Worm (Caenorhabditis elegans): Measurements from ENCODE around the gene C08E8.10.

DNA sequence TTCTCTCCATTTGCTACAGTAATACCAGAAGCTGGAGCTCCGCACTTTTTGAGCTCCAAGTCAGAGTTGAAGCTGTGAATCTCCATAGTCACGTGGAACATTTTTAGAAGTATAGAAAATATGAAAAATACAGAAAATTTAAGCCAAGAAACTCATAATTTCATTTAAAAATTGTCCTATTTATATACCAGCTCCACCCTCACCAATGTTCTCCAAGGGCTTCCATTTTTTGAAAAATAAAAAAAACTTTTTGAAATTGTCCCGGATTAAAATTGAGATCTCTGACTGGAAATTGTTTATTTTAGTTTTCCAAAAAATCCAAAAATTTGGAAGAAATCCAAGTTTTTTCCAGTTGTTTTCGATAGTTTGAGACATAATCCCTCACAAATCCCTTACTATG is 20.2 kb upstream of the C08E8.10 start, which contains the start of gene C08E8.5:
- TF ChIP-seq mes-4 (tag; optimal IDR thresholded peaks at IDR 0.05) = no peak
- TF ChIP-seq hlh-12 (tag; optimal IDR thresholded peaks at IDR 0.05) = no peak
- no peak for TF ChIP-seq sptf-2 (GFP tag; optimal IDR thresholded peaks at IDR 0.05)
- TF ChIP-seq C06A6.2 (GFP tag; conservative IDR thresholded peaks at IDR 0.05) = no peak
- no peak for TF ChIP-seq mcd-1 (GFP tag; IDR thresholded peaks at IDR 0.05)
- TF ChIP-seq dox-1 (GFP tag; IDR thresholded peaks at IDR 0.05) = no peak
- no peak for TF ChIP-seq ama-1 (optimal IDR thresholded peaks at IDR 0.05)
- TF ChIP-seq ama-1 (GFP tag; optimal IDR thresholded peaks at IDR 0.05) = no peak
- no peak for TF ChIP-seq D2030.7 (GFP tag; IDR thresholded peaks at IDR 0.05)
- no peak for TF ChIP-seq fkh-3 (tag; optimal IDR thresholded peaks at IDR 0.05)
- no peak for TF ChIP-seq unc-62 (GFP tag; optimal IDR thresholded peaks at IDR 0.05)
- no peak for TF ChIP-seq mxl-1 (tag; optimal IDR thresholded peaks at IDR 0.05)
- no peak for TF ChIP-seq ceh-27 (GFP tag; optimal IDR thresholded peaks at IDR 0.05)
- no peak for TF ChIP-seq ztf-3 (GFP tag; optimal IDR thresholded peaks at IDR 0.05)
- no peak for TF ChIP-seq hlh-26 (GFP tag; conservative IDR thresholded peaks at IDR 0.05)

All from whole organism, young adult.